Fruit fly (Drosophila melanogaster) whole organism, wandering third instar larva: ENCODE data around the gene Rcd7.

ENCODE experiments used
- Abd-B ChIP-seq: fragments of >200 bp; optimal IDR thresholded peaks from 2 replicates; lab custom pipeline; 2017; ENCODE audit warnings: missing biosample characterization, missing genetic modification characterization
- Dif ChIP-seq: fragments of 200-275, 200-300 bp; sonication (Bioruptor generic); optimal IDR thresholded peaks from 2 replicates; lab custom pipeline; 2018; ENCODE audit warnings: missing biosample characterization, missing genetic modification characterization; ENCODE audit not compliant: partially characterized antibody
- OdsH ChIP-seq: fragments of 200-800 bp; sonication (Bioruptor generic); optimal IDR thresholded peaks from 2 replicates; lab custom pipeline; 2016; ENCODE audit warnings: missing biosample characterization, mild to moderate bottlenecking, missing genetic modification characterization
- Vsx2 ChIP-seq: fragments of 200-300, 225-300 bp; sonication (Bioruptor generic); optimal IDR thresholded peaks from 2 replicates; lab custom pipeline; 2018; ENCODE audit warnings: missing biosample characterization, missing genetic modification characterization; ENCODE audit not compliant: partially characterized antibody
- brk ChIP-seq: fragments of 200-800 bp; sonication (Bioruptor generic); optimal IDR thresholded peaks from 2 replicates; lab custom pipeline; 2016; ENCODE audit warnings: missing biosample characterization, mild to moderate bottlenecking, missing genetic modification characterization
- lola ChIP-seq: fragments of >200 bp; optimal IDR thresholded peaks from 2 replicates; lab custom pipeline; 2017; ENCODE audit warnings: missing biosample characterization, missing genetic modification characterization
- pan ChIP-seq: fragments of >200 bp; optimal IDR thresholded peaks from 2 replicates; lab custom pipeline; 2017
- psq ChIP-seq: fragments of 200-800 bp; sonication (Bioruptor generic); optimal IDR thresholded peaks from 3 replicates; lab custom pipeline; 2017; ENCODE audit warnings: missing biosample characterization, mild to moderate bottlenecking, missing genetic modification characterization, moderate library complexity
- rgr ChIP-seq: fragments of 200-800 bp; sonication (Bioruptor generic); optimal IDR thresholded peaks from 3 replicates; lab custom pipeline; 2016; ENCODE audit warnings: missing biosample characterization, mild to moderate bottlenecking, missing genetic modification characterization
- tai ChIP-seq: sonication (Bioruptor generic); optimal IDR thresholded peaks from 2 replicates; lab custom pipeline; 2016; ENCODE audit warnings: missing biosample characterization, missing genetic modification characterization
- usp ChIP-seq: fragments of >200 bp; optimal IDR thresholded peaks from 2 replicates; lab custom pipeline; 2017; ENCODE audit warnings: missing biosample characterization, missing genetic modification characterization

DNA sequence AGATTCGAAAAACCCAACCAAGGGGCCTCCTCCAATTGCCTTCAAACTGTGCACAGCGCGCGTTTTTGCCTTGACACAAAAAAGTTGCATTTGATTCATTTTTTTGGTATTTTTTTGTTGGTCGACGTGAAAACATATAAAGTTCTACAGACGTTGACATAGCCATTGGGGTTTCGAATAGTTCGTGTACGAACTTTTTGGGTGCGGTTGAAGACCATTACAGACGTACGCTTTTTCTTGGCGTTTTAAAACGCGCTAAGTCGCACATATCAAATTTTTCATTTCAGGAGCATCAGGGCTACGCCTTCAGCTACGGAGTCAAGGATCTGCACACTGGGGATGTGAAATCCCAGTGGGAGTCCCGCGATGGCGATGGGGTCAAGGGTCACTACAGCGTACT, 19.2 kb upstream of the Rcd7 start:
- no peak for TF ChIP-seq psq
- TF ChIP-seq brk (GFP tag; lab: Kevin White, UChicago): no peak
- TF ChIP-seq usp (GFP tag; lab: Kevin White, UChicago): no peak
- TF ChIP-seq Abd-B (GFP tag; lab: Kevin White, UChicago): no peak
- TF ChIP-seq OdsH (GFP tag; lab: Kevin White, UChicago): no peak
- TF ChIP-seq Vsx2 (GFP tag; lab: Kevin White, UChicago): no peak
- TF ChIP-seq tai: no peak
- TF ChIP-seq Dif (GFP tag; lab: Kevin White, UChicago): no peak
- no peak for TF ChIP-seq lola (GFP tag; lab: Kevin White, UChicago)
- no peak for TF ChIP-seq pan (lab: Kevin White, UChicago)
- no peak for TF ChIP-seq rgr
